Worm (Caenorhabditis elegans) whole organism, L1 larva: ENCODE measurements around the gene ech-6.

Experiments used
- C04F5.9 ChIP-seq: sonication (generic microtip); optimal IDR thresholded peaks from 2 replicates; lab custom pipeline; 2016; ENCODE audit warnings: missing genetic modification characterization, missing compliant biosample characterization
- C34B4.2 ChIP-seq: sonication (generic microtip); optimal IDR thresholded peaks from 2 replicates; lab custom pipeline; 2017; ENCODE audit warnings: mild to moderate bottlenecking, missing genetic modification characterization, missing compliant biosample characterization
- F16B12.6 ChIP-seq: fragments of 150-350 bp; optimal IDR thresholded peaks from 2 replicates; lab custom pipeline; 2014; ENCODE audit warnings: missing biosample characterization, missing genetic modification characterization
- alr-1 ChIP-seq: fragments of 200-800 bp; sonication (Bioruptor generic); optimal IDR thresholded peaks from 2 replicates; lab custom pipeline; 2018; ENCODE audit warnings: borderline replicate concordance, mild to moderate bottlenecking, missing genetic modification characterization, missing compliant biosample characterization
- blmp-1 ChIP-seq: fragments of 150-350 bp; optimal IDR thresholded peaks from 2 replicates; lab custom pipeline; 2014; ENCODE audit warnings: missing biosample characterization, missing genetic modification characterization
- ceh-63 ChIP-seq: fragments of 200-800 bp; sonication (Bioruptor generic); optimal IDR thresholded peaks from 2 replicates; lab custom pipeline; 2018; ENCODE audit warnings: mild to moderate bottlenecking, missing genetic modification characterization, missing compliant biosample characterization
- ceh-8 ChIP-seq: fragments of 200-800 bp; sonication (Bioruptor generic); optimal IDR thresholded peaks from 2 replicates; lab custom pipeline; 2018; ENCODE audit warnings: mild to moderate bottlenecking, missing genetic modification characterization, moderate library complexity, missing compliant biosample characterization
- ceh-82 ChIP-seq, 3 experiments: fragments of 150-350 bp in 1 of 3; sonication (generic microtip) in 2 of 3; optimal IDR thresholded peaks; 2 replicates each; lab custom pipeline; 2014 to 2017; ENCODE audit warnings: missing biosample characterization in 3 of 3, missing genetic modification characterization in 3 of 3
- ceh-88 ChIP-seq: fragments of 200-800 bp; sonication (Bioruptor generic); IDR thresholded peaks from 2 replicates; pipeline ENCODE4 v1.3.6; 2022; ENCODE audit warnings: missing genetic modification characterization, missing compliant biosample characterization
- ceh-90 ChIP-seq: sonication (generic microtip); optimal IDR thresholded peaks from 2 replicates; lab custom pipeline; 2016; ENCODE audit warnings: missing genetic modification characterization, missing compliant biosample characterization
- ces-1 ChIP-seq: fragments of 150-350 bp; optimal IDR thresholded peaks from 2 replicates; lab custom pipeline; 2014; ENCODE audit warnings: missing biosample characterization, missing genetic modification reagents, missing genetic modification characterization
- dsc-1 ChIP-seq: sonication (generic microtip); optimal IDR thresholded peaks from 2 replicates; lab custom pipeline; 2016; ENCODE audit warnings: mild to moderate bottlenecking, missing genetic modification characterization, missing compliant biosample characterization
- efl-1 ChIP-seq, 4 experiments: fragments of 150-350 bp; optimal IDR thresholded peaks in 3 of 4; peaks in 1 of 4; 1 replicate in 1 of 4; 2 replicates in 3 of 4; lab custom pipeline; 2014; ENCODE audit warnings: missing biosample characterization in 2 of 4, missing genetic modification characterization in 2 of 4, missing genetic modification reagents in 2 of 4
- efl-3 ChIP-seq: fragments of 200-800 bp; sonication (Bioruptor generic); optimal IDR thresholded peaks from 2 replicates; lab custom pipeline; 2018; ENCODE audit warnings: mild to moderate bottlenecking, missing genetic modification characterization, missing compliant biosample characterization
- egl-13 ChIP-seq: sonication (generic microtip); optimal IDR thresholded peaks from 2 replicates; lab custom pipeline; 2016; ENCODE audit warnings: missing genotype, missing genetic modification reagents, missing genetic modification characterization, missing compliant biosample characterization
- ets-5 ChIP-seq: fragments of 200-800 bp; sonication (Bioruptor generic); IDR thresholded peaks from 2 replicates; pipeline ENCODE4 v1.3.6; 2022; ENCODE audit warnings: missing genetic modification characterization, missing compliant biosample characterization
- fos-1 ChIP-seq: fragments of 150-350 bp; optimal IDR thresholded peaks from 2 replicates; lab custom pipeline; 2014; ENCODE audit warnings: missing biosample characterization, missing genetic modification characterization
- grh-1 ChIP-seq: fragments of 200-800 bp; sonication (Bioruptor generic); IDR thresholded peaks from 2 replicates; pipeline ENCODE4 v1.3.6; 2022; ENCODE audit warnings: missing genetic modification reagents, missing genetic modification characterization, missing compliant biosample characterization
- hlh-4 ChIP-seq: sonication (generic microtip); optimal IDR thresholded peaks from 2 replicates; lab custom pipeline; 2016; ENCODE audit warnings: mild to moderate bottlenecking, missing genetic modification characterization, missing compliant biosample characterization
- hpl-2 ChIP-seq: fragments of 150-350 bp; optimal IDR thresholded peaks from 2 replicates; lab custom pipeline; 2014; ENCODE audit warnings: missing biosample characterization, missing genetic modification reagents, missing genetic modification characterization
- irx-1 ChIP-seq: sonication (generic microtip); optimal IDR thresholded peaks from 2 replicates; lab custom pipeline; 2016; ENCODE audit warnings: missing genetic modification characterization, missing compliant biosample characterization
- isw-1 ChIP-seq: fragments of 200-800 bp; sonication (Bioruptor generic); IDR thresholded peaks from 2 replicates; pipeline ENCODE4 v1.3.6; 2022; ENCODE audit warnings: missing genetic modification characterization, missing compliant biosample characterization
- jun-1 ChIP-seq: fragments of 150-350 bp; optimal IDR thresholded peaks from 2 replicates; lab custom pipeline; 2014; ENCODE audit warnings: missing biosample characterization, missing genetic modification reagents, missing genetic modification characterization
- lin-13 ChIP-seq: fragments of 150-350 bp; optimal IDR thresholded peaks from 2 replicates; lab custom pipeline; 2014; ENCODE audit warnings: missing biosample characterization, missing genetic modification reagents, missing genetic modification characterization
- lin-14 ChIP-seq: fragments of 200-800 bp; sonication (Bioruptor generic); optimal IDR thresholded peaks from 2 replicates; lab custom pipeline; 2018; ENCODE audit warnings: mild to moderate bottlenecking, missing genetic modification characterization, moderate library complexity, missing compliant biosample characterization
- lin-15B ChIP-seq: fragments of 150-350 bp; sonication (generic microtip); optimal IDR thresholded peaks from 3 replicates; lab custom pipeline; 2014; ENCODE audit warnings: missing biosample characterization, missing genetic modification characterization
- lsy-2 ChIP-seq, 2 experiments: fragments of 150-350 bp; optimal IDR thresholded peaks; 2 replicates each; lab custom pipeline; 2014; ENCODE audit warnings: missing biosample characterization in 2 of 2, missing genetic modification characterization in 2 of 2
- nhr-12 ChIP-seq: sonication (generic microtip); optimal IDR thresholded peaks from 2 replicates; lab custom pipeline; 2017; ENCODE audit warnings: missing biosample characterization, missing genetic modification characterization
- nhr-20 ChIP-seq: sonication (generic microtip); optimal IDR thresholded peaks from 2 replicates; lab custom pipeline; 2016; ENCODE audit warnings: mild to moderate bottlenecking, missing genetic modification characterization, missing compliant biosample characterization
- nhr-77 ChIP-seq: fragments of 150-350 bp; optimal IDR thresholded peaks from 2 replicates; lab custom pipeline; 2014; ENCODE audit warnings: missing biosample characterization, missing genetic modification characterization
- nhr-85 ChIP-seq: sonication (generic microtip); peaks from one replicate; lab custom pipeline; 2016; ENCODE audit warnings: missing genetic modification characterization, inconsistent platforms, missing compliant biosample characterization
- pag-3 ChIP-seq: sonication (generic microtip); optimal IDR thresholded peaks from 2 replicates; lab custom pipeline; 2017; ENCODE audit warnings: missing genetic modification characterization, mild to moderate bottlenecking, missing compliant biosample characterization, antibody characterized with exemption, borderline replicate concordance; ENCODE audit not compliant: insufficient read depth
- skn-1 ChIP-seq: fragments of 150-350 bp; optimal IDR thresholded peaks from 2 replicates; lab custom pipeline; 2014; ENCODE audit warnings: missing biosample characterization, missing genetic modification characterization
- snpc-4 ChIP-seq: fragments of 150-350 bp; optimal IDR thresholded peaks from 2 replicates; lab custom pipeline; 2014; ENCODE audit warnings: missing biosample characterization, missing genetic modification characterization
- sox-4 ChIP-seq: sonication (generic microtip); optimal IDR thresholded peaks from 2 replicates; lab custom pipeline; 2016; ENCODE audit warnings: missing genetic modification characterization, missing compliant biosample characterization
- sptf-1 ChIP-seq: fragments of 150-350 bp; optimal IDR thresholded peaks from 2 replicates; lab custom pipeline; 2014; ENCODE audit warnings: missing biosample characterization, missing genetic modification characterization
- sup-37 ChIP-seq: fragments of 200-800 bp; sonication (Bioruptor generic); optimal IDR thresholded peaks from 2 replicates; lab custom pipeline; 2018; ENCODE audit warnings: mild to moderate bottlenecking, missing genetic modification characterization, missing compliant biosample characterization
- tbx-2 ChIP-seq: sonication (generic microtip); optimal IDR thresholded peaks from 2 replicates; lab custom pipeline; 2016; ENCODE audit warnings: missing genetic modification characterization, missing compliant biosample characterization
- unc-30 ChIP-seq: sonication (generic microtip); optimal IDR thresholded peaks from 2 replicates; lab custom pipeline; 2017; ENCODE audit warnings: missing biosample characterization, missing genetic modification characterization
- unc-98 ChIP-seq: fragments of 200-800 bp; sonication (Bioruptor generic); IDR thresholded peaks from 2 replicates; pipeline ENCODE4 v1.3.6; 2022; ENCODE audit warnings: missing genetic modification characterization, missing compliant biosample characterization
- xbp-1 ChIP-seq: sonication (generic microtip); optimal IDR thresholded peaks from 2 replicates; lab custom pipeline; 2016; ENCODE audit warnings: missing genetic modification characterization, missing compliant biosample characterization
- zag-1 ChIP-seq: fragments of 150-350 bp; optimal IDR thresholded peaks from 2 replicates; lab custom pipeline; 2014; ENCODE audit warnings: missing biosample characterization, missing genetic modification characterization
- zip-4 ChIP-seq: fragments of 200-800 bp; sonication (Bioruptor generic); optimal IDR thresholded peaks from 2 replicates; lab custom pipeline; 2018; ENCODE audit warnings: mild to moderate bottlenecking, missing genetic modification characterization, moderate library complexity, missing compliant biosample characterization
- ztf-4 ChIP-seq: fragments of 150-350 bp; optimal IDR thresholded peaks from 2 replicates; lab custom pipeline; 2014; ENCODE audit warnings: missing biosample characterization, missing genetic modification characterization

The ech-6 gene

ce11 chrIII:9705157-9705905, 47.4 kb downstream of the ech-6 start:
- TF ChIP-seq sptf-1 (tag; lab: Kevin White, UChicago), result no peak
- TF ChIP-seq blmp-1 (tag; lab: Kevin White, UChicago), result peak; percentile 41
- no peak for TF ChIP-seq isw-1 (GFP tag; lab: Robert Waterston, UW)

ce11 chrIII:9704606-9704938, 48.1 kb downstream of the ech-6 start:
- TF ChIP-seq grh-1 (GFP tag; lab: Robert Waterston, UW), result no peak
- no peak for TF ChIP-seq efl-1 (optimal IDR thresholded peaks at IDR 0.05; lab: Kevin White, UChicago)
- peak in 1 of 2 experiments; percentile 51 for TF ChIP-seq efl-1 (GFP tag; optimal IDR thresholded peaks at IDR 0.05 in 1 of 2; lab: Kevin White, UChicago)
- TF ChIP-seq lin-14 (GFP tag; lab: Kevin White, UChicago), result peak; percentile 1

- TF ChIP-seq lin-15B, result no peak
- TF ChIP-seq ztf-4, result no peak
- no peak for TF ChIP-seq ceh-63 (GFP tag; lab: Kevin White, UChicago)
- TF ChIP-seq lsy-2 (tag; optimal IDR thresholded peaks at IDR 0.05; lab: Kevin White, UChicago), result peak in 1 of 2 experiments; percentile 67
- TF ChIP-seq efl-1 (optimal IDR thresholded peaks at IDR 0.05; lab: Kevin White, UChicago), result no peak
- peak in 1 of 2 experiments; percentile 61 for TF ChIP-seq efl-1 (GFP tag; optimal IDR thresholded peaks at IDR 0.05 in 1 of 2; lab: Kevin White, UChicago)
- TF ChIP-seq F16B12.6, result peak; percentile 14
- no peak for TF ChIP-seq zag-1 (tag; lab: Kevin White, UChicago)
- no peak for TF ChIP-seq fos-1 (tag; lab: Kevin White, UChicago)
- no peak for TF ChIP-seq jun-1
- TF ChIP-seq snpc-4 (tag; lab: Kevin White, UChicago), result no peak
- peak; percentile 62 for TF ChIP-seq tbx-2 (tag; lab: Kevin White, UChicago)
- TF ChIP-seq ceh-82 (tag; optimal IDR thresholded peaks at IDR 0.05; lab: Kevin White, UChicago), result peak in 2 of 3 experiments; percentile 2 to 31
- TF ChIP-seq grh-1 (GFP tag; lab: Robert Waterston, UW), result no peak
- no peak for TF ChIP-seq ceh-90 (tag; lab: Kevin White, UChicago)
- no peak for TF ChIP-seq C04F5.9 (tag; lab: Kevin White, UChicago)
- TF ChIP-seq pag-3 (tag; lab: Kevin White, UChicago), result no peak
- TF ChIP-seq nhr-77 (tag; lab: Kevin White, UChicago), result no peak
- TF ChIP-seq xbp-1 (tag; lab: Kevin White, UChicago), result peak; percentile 7
- peak; percentile 89 for TF ChIP-seq lin-14 (GFP tag; lab: Kevin White, UChicago)
- TF ChIP-seq nhr-12, result no peak
- TF ChIP-seq alr-1 (tag; lab: Kevin White, UChicago), result no peak
- peak; percentile 40 for TF ChIP-seq lin-13 (GFP tag; lab: Kevin White, UChicago)
- no peak for TF ChIP-seq ces-1 (GFP tag; lab: Kevin White, UChicago)
- no peak for TF ChIP-seq ets-5 (GFP tag; lab: Robert Waterston, UW)
- TF ChIP-seq nhr-20 (tag; lab: Kevin White, UChicago), result peak; percentile 24
- TF ChIP-seq unc-98, result no peak
- TF ChIP-seq ceh-88 (GFP tag; lab: Robert Waterston, UW), result 0 out of 2 replicates have a peak, but pooled peaks have one; percentile 14
- no peak for TF ChIP-seq efl-3 (GFP tag; lab: Kevin White, UChicago)
- no peak for TF ChIP-seq irx-1 (tag; lab: Kevin White, UChicago)
- peak; percentile 8 for TF ChIP-seq sox-4
- no peak for TF ChIP-seq C34B4.2 (tag; lab: Kevin White, UChicago)
- peak; percentile 70 for TF ChIP-seq ceh-8 (GFP tag; lab: Kevin White, UChicago)
- TF ChIP-seq nhr-85 (tag; lab: Kevin White, UChicago), result peak; percentile 47
- no peak for TF ChIP-seq sup-37 (GFP tag; lab: Kevin White, UChicago)
- no peak for TF ChIP-seq unc-30 (tag; lab: Kevin White, UChicago)
- TF ChIP-seq isw-1 (GFP tag; lab: Robert Waterston, UW), result no peak; the same call in 1 of the 2 replicates
- peak; percentile 90 for TF ChIP-seq blmp-1 (tag; lab: Kevin White, UChicago)
- TF ChIP-seq dsc-1 (tag; lab: Kevin White, UChicago), result peak; percentile 76
- no peak for TF ChIP-seq hlh-4 (tag; lab: Kevin White, UChicago)
- no peak for TF ChIP-seq hpl-2 (GFP tag; lab: Kevin White, UChicago)
- no peak for TF ChIP-seq zip-4
- peak; percentile 33 for TF ChIP-seq skn-1
- TF ChIP-seq egl-13 (tag; lab: Kevin White, UChicago), result peak; percentile 30
Measured at ce11 chrIII:9703747-9704605, 48.7 kb downstream of the ech-6 start.
